Worm (Caenorhabditis elegans): ENCODE results near the gene gsnl-1.

gsnl-1 gene

ce11 chrV:9503152-9503817, 6.4 kb downstream of the gsnl-1 start (continued):
- TF ChIP-seq ztf-22 (GFP tag; optimal IDR thresholded peaks at IDR 0.05): no peak
- no peak for TF ChIP-seq nhr-80 (tag; optimal IDR thresholded peaks at IDR 0.05)
- 0 out of 2 replicates have a peak, but pooled peaks have one; percentile 22 for TF ChIP-seq ztf-25 (GFP tag; IDR thresholded peaks at IDR 0.05)
- TF ChIP-seq nhr-90 (tag; optimal IDR thresholded peaks at IDR 0.05): peak; percentile 58
- no peak for TF ChIP-seq C17E4.6 (GFP tag; IDR thresholded peaks at IDR 0.05)
- no peak for TF ChIP-seq ceh-91 (GFP tag; IDR thresholded peaks at IDR 0.05)
- TF ChIP-seq B0336.3 (GFP tag; IDR thresholded peaks at IDR 0.05): no peak; the same call in none of the 2 replicates
- peak; percentile 81 for TF ChIP-seq rpc-1 (optimal IDR thresholded peaks at IDR 0.05)
- peak; percentile 74 for TF ChIP-seq rpc-1 (tag; optimal IDR thresholded peaks at IDR 0.05)
- peak; percentile 13 for TF ChIP-seq hrde-1 (tag; optimal IDR thresholded peaks at IDR 0.05; ENCODE audit: borderline replicate concordance)
- no peak for TF ChIP-seq madf-3 (GFP tag; IDR thresholded peaks at IDR 0.05)
- TF ChIP-seq dpl-1 (GFP tag; optimal IDR thresholded peaks at IDR 0.05): no peak
- no peak for TF ChIP-seq hlh-12 (tag; optimal IDR thresholded peaks at IDR 0.05)
- TF ChIP-seq madf-10 (tag; optimal IDR thresholded peaks at IDR 0.05): peak; percentile 41
- TF ChIP-seq K12H6.12 (tag; optimal IDR thresholded peaks at IDR 0.05): peak; percentile 45
- no peak for TF ChIP-seq attf-3 (GFP tag; conservative IDR thresholded peaks at IDR 0.05)
- TF ChIP-seq dox-1 (GFP tag; IDR thresholded peaks at IDR 0.05): peak; percentile 80
- TF ChIP-seq mxl-1 (tag; optimal IDR thresholded peaks at IDR 0.05): peak; percentile 30
- TF ChIP-seq egl-18 (GFP tag; IDR thresholded peaks at IDR 0.05): peak; percentile 83; the same call in 1 of the 2 replicates
- no peak for TF ChIP-seq hlh-26 (GFP tag; conservative IDR thresholded peaks at IDR 0.05)
- TF ChIP-seq tbp1 (GFP tag; optimal IDR thresholded peaks at IDR 0.05): peak; percentile 96
- peak; percentile 66 for TF ChIP-seq fkh-3 (tag; optimal IDR thresholded peaks at IDR 0.05)
- peak; percentile 87 for TF ChIP-seq lin-26 (GFP tag; IDR thresholded peaks at IDR 0.05)
- TF ChIP-seq rec-8 (tag; optimal IDR thresholded peaks at IDR 0.05): peak; percentile 22 to 82
- TF ChIP-seq let-526 (GFP tag; IDR thresholded peaks at IDR 0.05): peak; percentile 74; the same call in 1 of the 2 replicates
- TF ChIP-seq nhr-120 (GFP tag; IDR thresholded peaks at IDR 0.05): peak; percentile 92; the same call in 1 of the 2 replicates
- TF ChIP-seq unc-130 (GFP tag; optimal IDR thresholded peaks at IDR 0.05): no peak
- no peak for TF ChIP-seq lin-54 (GFP tag; optimal IDR thresholded peaks at IDR 0.05)
- peak; percentile 82 for TF ChIP-seq snpc-4 (GFP tag; optimal IDR thresholded peaks at IDR 0.05)
- peak; percentile 89 to 95 (median 92) for TF ChIP-seq snpc-4 (tag; optimal IDR thresholded peaks at IDR 0.05)
- TF ChIP-seq F37B4.10 (GFP tag; IDR thresholded peaks at IDR 0.05): no peak
- peak; percentile 79 for TF ChIP-seq chd-7 (tag; optimal IDR thresholded peaks at IDR 0.05)
- TF ChIP-seq ama-1 (optimal IDR thresholded peaks at IDR 0.05): no peak
- TF ChIP-seq ama-1 (GFP tag; optimal IDR thresholded peaks at IDR 0.05): peak in 1 of 2 experiments; percentile 85
- TF ChIP-seq B0019.2 (GFP tag; conservative IDR thresholded peaks at IDR 0.05): no peak

- TF ChIP-seq aptf-2 (GFP tag; conservative IDR thresholded peaks at IDR 0.05) (no peak), F57A8.1 (GFP tag; optimal IDR thresholded peaks at IDR 0.05) (no peak), K12H6.12 (tag; optimal IDR thresholded peaks at IDR 0.05) (no peak), hlh-12 (tag; optimal IDR thresholded peaks at IDR 0.05) (no peak), hlh-26 (GFP tag; conservative IDR thresholded peaks at IDR 0.05) (no peak), sdz-38 (tag; optimal IDR thresholded peaks at IDR 0.05) (no peak), mxl-1 (tag; optimal IDR thresholded peaks at IDR 0.05) (no peak), lsl-1 (GFP tag; optimal IDR thresholded peaks at IDR 0.05) (no peak), madf-3 (GFP tag; IDR thresholded peaks at IDR 0.05) (no peak), efl-1 (GFP tag; optimal IDR thresholded peaks at IDR 0.05) (no peak), egl-18 (GFP tag; IDR thresholded peaks at IDR 0.05) (no peak), dpl-1 (GFP tag; optimal IDR thresholded peaks at IDR 0.05) (no peak), F55B11.4 (tag; optimal IDR thresholded peaks at IDR 0.05; ENCODE audit: borderline replicate concordance, insufficient read depth) (no peak), F52B5.7 (tag; optimal IDR thresholded peaks at IDR 0.05) (no peak), hrde-1 (tag; optimal IDR thresholded peaks at IDR 0.05; ENCODE audit: borderline replicate concordance) (no peak), Y67H2A.10 (GFP tag; conservative IDR thresholded peaks at IDR 0.05) (no peak), zim-3 (tag; optimal IDR thresholded peaks at IDR 0.05) (no peak), F10E7.11 (tag; optimal IDR thresholded peaks at IDR 0.05) (no peak), pha-4 (tag; optimal IDR thresholded peaks at IDR 0.05) (no peak)
Observed at ce11 chrV:9504474-9504960, 7.7 kb downstream of the gsnl-1 start, which contains the start of gene haao-1. TSS of gene haao-1 (plus strand) at chrV:9504910.

All from whole organism, young adult.